Worm (Caenorhabditis elegans): Measurements from ENCODE around the gene glt-6.
A peak's percentile ranks its signal among the peaks of the same experiment; 100 is the strongest.

glt-6 gene

ce11 chrIV:7507841-7508509 lies 4.6 kb downstream of the glt-6 start, which contains the start of the genes vdac-1 and R05G6.5 (continued):
- TF ChIP-seq pha-4 (GFP tag; IDR thresholded peaks at IDR 0.05) (peak; percentile 77), pha-4 (tag; optimal IDR thresholded peaks at IDR 0.05) (peak; percentile 38), ceh-44 (GFP tag; IDR thresholded peaks at IDR 0.05) (no peak), unc-39 (tag; optimal IDR thresholded peaks at IDR 0.05) (no peak), R02D3.7 (tag; optimal IDR thresholded peaks at IDR 0.05) (no peak), skn-1 (tag; optimal IDR thresholded peaks at IDR 0.05) (no peak), nhr-28 (tag; optimal IDR thresholded peaks at IDR 0.05) (peak; percentile 93), fos-1 (tag; optimal IDR thresholded peaks at IDR 0.05) (no peak), hif-1 (tag; optimal IDR thresholded peaks at IDR 0.05) (peak; percentile 3 to 63), nhr-111 (GFP tag; optimal IDR thresholded peaks at IDR 0.05) (no peak), daf-16 (GFP tag; optimal IDR thresholded peaks at IDR 0.05) (peak in 1 of 2 experiments; percentile 2), daf-16 (tag; optimal IDR thresholded peaks at IDR 0.05) (peak; percentile 73), dve-1 (tag; optimal IDR thresholded peaks at IDR 0.05; ENCODE audit: insufficient read depth) (peak; percentile 90), mxl-3 (GFP tag; optimal IDR thresholded peaks at IDR 0.05) (peak; percentile 99), ztf-7 (tag; optimal IDR thresholded peaks at IDR 0.05) (peak; percentile 22), nhr-76 (tag; optimal IDR thresholded peaks at IDR 0.05) (no peak), tag-97 (GFP tag; IDR thresholded peaks at IDR 0.05) (no peak), daf-8 (GFP tag; IDR thresholded peaks at IDR 0.05) (no peak), T26A8.4 (GFP tag; IDR thresholded peaks at IDR 0.05) (peak; percentile 59), lin-15B (tag; optimal IDR thresholded peaks at IDR 0.05) (no peak), arid-1 (GFP tag; conservative IDR thresholded peaks at IDR 0.05) (no peak), mxl-2 (GFP tag; conservative IDR thresholded peaks at IDR 0.05) (no peak), madf-9 (GFP tag; conservative IDR thresholded peaks at IDR 0.05) (peak; percentile 65), vab-7 (GFP tag; IDR thresholded peaks at IDR 0.05) (peak; percentile 57), egl-43 (GFP tag; IDR thresholded peaks at IDR 0.05) (no peak), lsy-2 (tag; optimal IDR thresholded peaks at IDR 0.05) (peak; percentile 69 to 81), aly-2 (tag; optimal IDR thresholded peaks at IDR 0.05) (no peak), F26F4.8 (GFP tag; conservative IDR thresholded peaks at IDR 0.05) (no peak), lin-38 (GFP tag; IDR thresholded peaks at IDR 0.05) (peak; percentile 67), ceh-20 (GFP tag; IDR thresholded peaks at IDR 0.05) (peak; percentile 84), nhr-77 (tag; optimal IDR thresholded peaks at IDR 0.05) (peak; percentile 90), Y105C5A.15 (GFP tag; IDR thresholded peaks at IDR 0.05) (no peak), lim-7 (GFP tag; IDR thresholded peaks at IDR 0.05) (peak; percentile 13; the same call in 1 of the 2 replicates), daf-12 (tag; optimal IDR thresholded peaks at IDR 0.05) (no peak), F37D6.2 (tag; optimal IDR thresholded peaks at IDR 0.05) (peak; percentile 13), nhr-10 (tag; optimal IDR thresholded peaks at IDR 0.05) (peak; percentile 50), pqm-1 (tag; optimal IDR thresholded peaks at IDR 0.05) (peak; percentile 83), mes-2 (tag; optimal IDR thresholded peaks at IDR 0.05; ENCODE audit: poor library complexity, severe bottlenecking) (peak; percentile 82), dmd-8 (GFP tag; IDR thresholded peaks at IDR 0.05) (peak; percentile 73; the same call in 1 of the 2 replicates), Y75B8A.6 (GFP tag; IDR thresholded peaks at IDR 0.05) (0 out of 2 replicates have a peak, but pooled peaks have one; percentile 18), egl-27 (tag; optimal IDR thresholded peaks at IDR 0.05) (no peak), nhr-41 (GFP tag; IDR thresholded peaks at IDR 0.05) (peak; percentile 49; the same call in 1 of the 2 replicates), unc-130 (GFP tag; optimal IDR thresholded peaks at IDR 0.05) (no peak), nhr-237 (tag; optimal IDR thresholded peaks at IDR 0.05) (no peak), snpc-1.2 (GFP tag; IDR thresholded peaks at IDR 0.05) (no peak), spr-3 (GFP tag; optimal IDR thresholded peaks at IDR 0.05) (no peak), cey-2 (tag; optimal IDR thresholded peaks at IDR 0.05; ENCODE audit: borderline replicate concordance, insufficient read depth) (no peak), hmg-1.1 (GFP tag; IDR thresholded peaks at IDR 0.05) (peak; percentile 71), T20F7.1 (GFP tag; optimal IDR thresholded peaks at IDR 0.05) (peak; percentile 88), daf-19 (GFP tag; conservative IDR thresholded peaks at IDR 0.05) (no peak), ama-1 (optimal IDR thresholded peaks at IDR 0.05) (peak; percentile 24)

All from whole organism, L4 larva.